Worm (Caenorhabditis elegans) whole organism, L1 larva: Measurements from ENCODE around the gene R10E4.1.

ENCODE experiments used
- C16A3.4 ChIP-seq: fragments of 150-350 bp; optimal IDR thresholded peaks from 2 replicates; lab custom pipeline; 2014; ENCODE audit warnings: missing biosample characterization, missing genetic modification characterization
- C34B4.2 ChIP-seq: sonication (generic microtip); optimal IDR thresholded peaks from 2 replicates; lab custom pipeline; 2017; ENCODE audit warnings: mild to moderate bottlenecking, missing genetic modification characterization, missing compliant biosample characterization
- aha-1 ChIP-seq: fragments of 150-350 bp; optimal IDR thresholded peaks from 2 replicates; lab custom pipeline; 2014; ENCODE audit warnings: missing biosample characterization, missing genetic modification characterization
- alr-1 ChIP-seq: fragments of 200-800 bp; sonication (Bioruptor generic); optimal IDR thresholded peaks from 2 replicates; lab custom pipeline; 2018; ENCODE audit warnings: borderline replicate concordance, mild to moderate bottlenecking, missing genetic modification characterization, missing compliant biosample characterization
- aly-2 ChIP-seq: fragments of 150-350 bp; optimal IDR thresholded peaks from 2 replicates; lab custom pipeline; 2014; ENCODE audit warnings: missing biosample characterization, missing genetic modification characterization
- ama-1 ChIP-seq: fragments of 150-350 bp; optimal IDR thresholded peaks from 2 replicates; lab custom pipeline; 2014
- ceh-63 ChIP-seq: fragments of 200-800 bp; sonication (Bioruptor generic); optimal IDR thresholded peaks from 2 replicates; lab custom pipeline; 2018; ENCODE audit warnings: mild to moderate bottlenecking, missing genetic modification characterization, missing compliant biosample characterization
- ceh-8 ChIP-seq: fragments of 200-800 bp; sonication (Bioruptor generic); optimal IDR thresholded peaks from 2 replicates; lab custom pipeline; 2018; ENCODE audit warnings: mild to moderate bottlenecking, missing genetic modification characterization, moderate library complexity, missing compliant biosample characterization
- ceh-82 ChIP-seq, 3 experiments: fragments of 150-350 bp in 1 of 3; sonication (generic microtip) in 2 of 3; optimal IDR thresholded peaks; 2 replicates each; lab custom pipeline; 2014 to 2017; ENCODE audit warnings: missing biosample characterization in 3 of 3, missing genetic modification characterization in 3 of 3
- ceh-88 ChIP-seq: fragments of 200-800 bp; sonication (Bioruptor generic); IDR thresholded peaks from 2 replicates; pipeline ENCODE4 v1.3.6; 2022; ENCODE audit warnings: missing genetic modification characterization, missing compliant biosample characterization
- ceh-90 ChIP-seq: sonication (generic microtip); optimal IDR thresholded peaks from 2 replicates; lab custom pipeline; 2016; ENCODE audit warnings: missing genetic modification characterization, missing compliant biosample characterization
- ces-1 ChIP-seq: fragments of 150-350 bp; optimal IDR thresholded peaks from 2 replicates; lab custom pipeline; 2014; ENCODE audit warnings: missing biosample characterization, missing genetic modification reagents, missing genetic modification characterization
- dpl-1 ChIP-seq, 3 experiments: fragments of 150-350 bp in 2 of 3; sonication (generic microtip) in 1 of 3; optimal IDR thresholded peaks; 2 replicates each; lab custom pipeline; 2014 to 2017; ENCODE audit warnings: missing biosample characterization in 3 of 3, missing genetic modification characterization in 3 of 3, missing genetic modification reagents in 3 of 3
- efl-3 ChIP-seq: fragments of 200-800 bp; sonication (Bioruptor generic); optimal IDR thresholded peaks from 2 replicates; lab custom pipeline; 2018; ENCODE audit warnings: mild to moderate bottlenecking, missing genetic modification characterization, missing compliant biosample characterization
- elt-2 ChIP-seq: sonication (generic microtip); optimal IDR thresholded peaks from 2 replicates; lab custom pipeline; 2016; ENCODE audit warnings: missing genetic modification characterization, mild to moderate bottlenecking, inconsistent platforms, missing compliant biosample characterization, missing genetic modification reagents
- elt-3 ChIP-seq, 6 experiments: fragments of 150-350 bp in 1 of 6; sonication (generic microtip); optimal IDR thresholded peaks; 2 replicates each; lab custom pipeline; 2017 to 2018; ENCODE audit warnings: missing biosample characterization in 6 of 6, missing genetic modification characterization in 6 of 6, inconsistent platforms in 1 of 6
- ets-5 ChIP-seq: fragments of 200-800 bp; sonication (Bioruptor generic); IDR thresholded peaks from 2 replicates; pipeline ENCODE4 v1.3.6; 2022; ENCODE audit warnings: missing genetic modification characterization, missing compliant biosample characterization
- fkh-10 ChIP-seq: sonication (generic microtip); optimal IDR thresholded peaks from 2 replicates; lab custom pipeline; 2017; ENCODE audit warnings: missing biosample characterization, missing genetic modification reagents, missing genetic modification characterization
- fkh-8 ChIP-seq: sonication (generic microtip); optimal IDR thresholded peaks from 2 replicates; lab custom pipeline; 2016; ENCODE audit warnings: mild to moderate bottlenecking, missing genetic modification characterization, missing compliant biosample characterization
- grh-1 ChIP-seq: fragments of 200-800 bp; sonication (Bioruptor generic); IDR thresholded peaks from 2 replicates; pipeline ENCODE4 v1.3.6; 2022; ENCODE audit warnings: missing genetic modification reagents, missing genetic modification characterization, missing compliant biosample characterization
- hlh-17 ChIP-seq: fragments of 200-800 bp; sonication (Bioruptor generic); optimal IDR thresholded peaks from 2 replicates; lab custom pipeline; 2018; ENCODE audit warnings: missing genetic modification characterization, mild to moderate bottlenecking, missing compliant biosample characterization, moderate library complexity, borderline replicate concordance
- hlh-4 ChIP-seq: sonication (generic microtip); optimal IDR thresholded peaks from 2 replicates; lab custom pipeline; 2016; ENCODE audit warnings: mild to moderate bottlenecking, missing genetic modification characterization, missing compliant biosample characterization
- hpl-2 ChIP-seq: fragments of 150-350 bp; optimal IDR thresholded peaks from 2 replicates; lab custom pipeline; 2014; ENCODE audit warnings: missing biosample characterization, missing genetic modification reagents, missing genetic modification characterization
- jun-1 ChIP-seq: fragments of 150-350 bp; optimal IDR thresholded peaks from 2 replicates; lab custom pipeline; 2014; ENCODE audit warnings: missing biosample characterization, missing genetic modification reagents, missing genetic modification characterization
- lin-13 ChIP-seq: fragments of 150-350 bp; optimal IDR thresholded peaks from 2 replicates; lab custom pipeline; 2014; ENCODE audit warnings: missing biosample characterization, missing genetic modification reagents, missing genetic modification characterization
- lin-15B ChIP-seq: fragments of 150-350 bp; sonication (generic microtip); optimal IDR thresholded peaks from 3 replicates; lab custom pipeline; 2014; ENCODE audit warnings: missing biosample characterization, missing genetic modification characterization
- lin-35 ChIP-seq, 2 experiments: fragments of 150-350 bp; optimal IDR thresholded peaks; 2 replicates each; lab custom pipeline; 2014; ENCODE audit warnings: missing biosample characterization in 2 of 2, missing genetic modification characterization in 2 of 2, missing genetic modification reagents in 2 of 2
- lin-39 ChIP-seq: fragments of 150-350 bp; optimal IDR thresholded peaks from 2 replicates; lab custom pipeline; 2014; ENCODE audit warnings: missing biosample characterization, missing genetic modification reagents, missing genetic modification characterization
- lir-3 ChIP-seq: sonication (generic microtip); optimal IDR thresholded peaks from 2 replicates; lab custom pipeline; 2016; ENCODE audit warnings: mild to moderate bottlenecking, missing genetic modification characterization, moderate library complexity, missing compliant biosample characterization; ENCODE audit not compliant: poor library complexity
- lsy-2 ChIP-seq, 2 experiments: fragments of 150-350 bp; optimal IDR thresholded peaks; 2 replicates each; lab custom pipeline; 2014; ENCODE audit warnings: missing biosample characterization in 2 of 2, missing genetic modification characterization in 2 of 2
- mab-9 ChIP-seq: fragments of 200-800 bp; sonication (Bioruptor generic); IDR thresholded peaks from 2 replicates; pipeline ENCODE4 v1.3.6; 2022; ENCODE audit warnings: missing genetic modification reagents, missing genetic modification characterization, missing compliant biosample characterization
- mef-2 ChIP-seq: fragments of 150-350 bp; optimal IDR thresholded peaks from 2 replicates; lab custom pipeline; 2014; ENCODE audit warnings: missing biosample characterization, missing genetic modification characterization
- nhr-19 ChIP-seq: fragments of 200-800 bp; sonication (Bioruptor generic); conservative IDR thresholded peaks from 2 replicates; pipeline ENCODE4 v1.3.6; 2022; ENCODE audit warnings: missing genetic modification characterization, missing compliant biosample characterization
- nhr-84 ChIP-seq: sonication (generic microtip); optimal IDR thresholded peaks from 2 replicates; lab custom pipeline; 2017; ENCODE audit warnings: missing biosample characterization, missing genetic modification characterization
- nhr-85 ChIP-seq: sonication (generic microtip); peaks from one replicate; lab custom pipeline; 2016; ENCODE audit warnings: missing genetic modification characterization, inconsistent platforms, missing compliant biosample characterization
- pag-3 ChIP-seq: sonication (generic microtip); optimal IDR thresholded peaks from 2 replicates; lab custom pipeline; 2017; ENCODE audit warnings: missing genetic modification characterization, mild to moderate bottlenecking, missing compliant biosample characterization, antibody characterized with exemption, borderline replicate concordance; ENCODE audit not compliant: insufficient read depth
- pax-3 ChIP-seq: fragments of 200-800 bp; sonication (Bioruptor generic); optimal IDR thresholded peaks from 2 replicates; lab custom pipeline; 2018; ENCODE audit warnings: mild to moderate bottlenecking, missing genetic modification characterization, moderate library complexity, missing compliant biosample characterization
- rnt-1 ChIP-seq: sonication (generic microtip); optimal IDR thresholded peaks from 2 replicates; lab custom pipeline; 2016; ENCODE audit warnings: mild to moderate bottlenecking, missing genetic modification characterization, moderate library complexity, missing compliant biosample characterization
- skn-1 ChIP-seq: fragments of 150-350 bp; optimal IDR thresholded peaks from 2 replicates; lab custom pipeline; 2014; ENCODE audit warnings: missing biosample characterization, missing genetic modification characterization
- snpc-4 ChIP-seq: fragments of 150-350 bp; optimal IDR thresholded peaks from 2 replicates; lab custom pipeline; 2014; ENCODE audit warnings: missing biosample characterization, missing genetic modification characterization
- snu-23 ChIP-seq: sonication (generic microtip); optimal IDR thresholded peaks from 2 replicates; lab custom pipeline; 2016; ENCODE audit warnings: missing genetic modification characterization, missing compliant biosample characterization
- sptf-1 ChIP-seq: fragments of 150-350 bp; optimal IDR thresholded peaks from 2 replicates; lab custom pipeline; 2014; ENCODE audit warnings: missing biosample characterization, missing genetic modification characterization
- swsn-7 ChIP-seq: sonication (generic microtip); optimal IDR thresholded peaks from 2 replicates; lab custom pipeline; 2016; ENCODE audit warnings: missing genetic modification characterization, missing compliant biosample characterization
- tbx-2 ChIP-seq: sonication (generic microtip); optimal IDR thresholded peaks from 2 replicates; lab custom pipeline; 2016; ENCODE audit warnings: missing genetic modification characterization, missing compliant biosample characterization
- unc-130 ChIP-seq: fragments of 150-350 bp; optimal IDR thresholded peaks from 2 replicates; lab custom pipeline; 2017; ENCODE audit warnings: missing biosample characterization, missing genetic modification characterization, inconsistent platforms
- unc-62 ChIP-seq: fragments of 150-350 bp; optimal IDR thresholded peaks from 2 replicates; lab custom pipeline; 2014; ENCODE audit warnings: missing biosample characterization, missing genetic modification reagents, missing genetic modification characterization
- unc-86 ChIP-seq: sonication (generic microtip); optimal IDR thresholded peaks from 2 replicates; lab custom pipeline; 2016; ENCODE audit warnings: missing genetic modification characterization, missing compliant biosample characterization
- unc-98 ChIP-seq: fragments of 200-800 bp; sonication (Bioruptor generic); IDR thresholded peaks from 2 replicates; pipeline ENCODE4 v1.3.6; 2022; ENCODE audit warnings: missing genetic modification characterization, missing compliant biosample characterization
- vab-15 ChIP-seq: sonication (generic microtip); optimal IDR thresholded peaks from 2 replicates; lab custom pipeline; 2017; ENCODE audit warnings: missing genotype, mild to moderate bottlenecking, missing genetic modification characterization, missing compliant biosample characterization
- xbp-1 ChIP-seq: sonication (generic microtip); optimal IDR thresholded peaks from 2 replicates; lab custom pipeline; 2016; ENCODE audit warnings: missing genetic modification characterization, missing compliant biosample characterization
- ztf-11 ChIP-seq, 2 experiments: sonication (generic microtip); optimal IDR thresholded peaks; 2 replicates each; lab custom pipeline; 2016 to 2017; ENCODE audit warnings: missing genetic modification characterization in 2 of 2, missing biosample characterization in 1 of 2, missing compliant biosample characterization in 1 of 2
- ztf-4 ChIP-seq: fragments of 150-350 bp; optimal IDR thresholded peaks from 2 replicates; lab custom pipeline; 2014; ENCODE audit warnings: missing biosample characterization, missing genetic modification characterization

The R10E4.1 gene

DNA sequence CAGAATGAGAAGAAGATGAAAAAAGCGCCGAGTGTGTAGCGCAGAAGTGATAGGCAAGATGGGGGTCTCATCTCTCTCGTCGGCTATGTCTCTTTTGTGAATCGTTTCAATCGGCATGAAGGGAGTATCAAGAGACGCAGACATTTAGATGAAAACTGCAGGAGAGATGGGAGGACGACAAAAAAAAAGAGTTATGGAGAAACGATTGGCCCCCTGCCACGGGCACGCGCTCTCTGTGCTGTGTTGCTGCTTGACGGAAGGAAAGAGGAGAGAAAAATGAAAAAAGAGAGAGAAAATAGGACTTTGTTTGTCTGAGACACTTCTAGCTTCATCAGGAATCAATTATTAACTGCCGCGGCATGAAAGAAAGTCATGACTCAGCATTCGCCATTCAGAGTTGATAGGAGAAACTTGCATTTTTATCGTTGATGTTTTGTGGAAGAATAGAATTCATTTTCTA is 45.8 kb upstream of the R10E4.1 start (continued):
- no peak for TF ChIP-seq ceh-63 (GFP tag; lab: Kevin White, UChicago)
- no peak for TF ChIP-seq hlh-4 (tag; lab: Kevin White, UChicago)
- TF ChIP-seq ceh-90 (tag; lab: Kevin White, UChicago): no peak
- TF ChIP-seq pax-3: peak; percentile 61
- TF ChIP-seq unc-86 (tag; lab: Kevin White, UChicago): peak; percentile 87
- TF ChIP-seq dpl-1 (GFP tag; optimal IDR thresholded peaks at IDR 0.05; lab: Kevin White, UChicago): peak; percentile 45 to 54 (median 49)
- peak; percentile 88 for TF ChIP-seq swsn-7
- TF ChIP-seq ceh-8: peak; percentile 24
- peak; percentile 38 for TF ChIP-seq lin-39 (tag; lab: Kevin White, UChicago)
- no peak for TF ChIP-seq hpl-2 (GFP tag; lab: Kevin White, UChicago)
- TF ChIP-seq pag-3 (tag; lab: Kevin White, UChicago): peak; percentile 64
- TF ChIP-seq ztf-11 (tag; optimal IDR thresholded peaks at IDR 0.05; lab: Kevin White, UChicago): no peak
- TF ChIP-seq fkh-10 (GFP tag; lab: Kevin White, UChicago): peak; percentile 83
- TF ChIP-seq nhr-19 (GFP tag; lab: Robert Waterston, UW): peak; percentile 78
- TF ChIP-seq ceh-82 (tag; optimal IDR thresholded peaks at IDR 0.05; lab: Kevin White, UChicago): peak; percentile 51 to 85 (median 70)
- TF ChIP-seq skn-1 (tag; lab: Kevin White, UChicago): peak; percentile 73
- no peak for TF ChIP-seq aha-1
- TF ChIP-seq lir-3 (tag; lab: Kevin White, UChicago): peak; percentile 45
- TF ChIP-seq ztf-4 (tag; lab: Kevin White, UChicago): peak; percentile 61
- TF ChIP-seq ceh-88 (GFP tag; lab: Robert Waterston, UW): peak; percentile 50; the same call in 1 of the 2 replicates
- peak; percentile 87 for TF ChIP-seq tbx-2 (tag; lab: Kevin White, UChicago)
- TF ChIP-seq unc-98 (GFP tag; lab: Robert Waterston, UW): 0 out of 2 replicates have a peak, but pooled peaks have one; percentile 12
- peak; percentile 91 for TF ChIP-seq jun-1 (tag; lab: Kevin White, UChicago)
- peak; percentile 88 for TF ChIP-seq nhr-85 (tag; lab: Kevin White, UChicago)
- TF ChIP-seq aly-2 (tag; lab: Kevin White, UChicago): no peak
- peak; percentile 79 for TF ChIP-seq rnt-1 (tag; lab: Kevin White, UChicago)
- TF ChIP-seq vab-15 (tag; lab: Kevin White, UChicago): no peak
- TF ChIP-seq ets-5: no peak
- TF ChIP-seq snpc-4 (tag; lab: Kevin White, UChicago): peak; percentile 72
- TF ChIP-seq ces-1 (GFP tag; lab: Kevin White, UChicago): no peak
- peak; percentile 95 for TF ChIP-seq snu-23 (GFP tag; lab: Kevin White, UChicago)
- peak; percentile 80 for TF ChIP-seq xbp-1 (tag; lab: Kevin White, UChicago)
- peak in 2 of 6 experiments; percentile 15 to 57 for TF ChIP-seq elt-3 (tag; optimal IDR thresholded peaks at IDR 0.05; lab: Kevin White, UChicago)
- no peak for TF ChIP-seq mab-9 (GFP tag; lab: Robert Waterston, UW)
- peak; percentile 65 for TF ChIP-seq elt-2 (tag; lab: Kevin White, UChicago)
- TF ChIP-seq lsy-2 (tag; optimal IDR thresholded peaks at IDR 0.05; lab: Kevin White, UChicago): peak; percentile 79 to 90
- TF ChIP-seq C16A3.4 (tag; lab: Kevin White, UChicago): peak; percentile 79
- no peak for TF ChIP-seq alr-1
- TF ChIP-seq unc-62 (GFP tag; lab: Kevin White, UChicago): peak; percentile 32
- peak; percentile 73 to 77 for TF ChIP-seq lin-35 (GFP tag; optimal IDR thresholded peaks at IDR 0.05; lab: Kevin White, UChicago)
- TF ChIP-seq nhr-84 (tag; lab: Kevin White, UChicago): no peak
- peak; percentile 95 for TF ChIP-seq fkh-8
- TF ChIP-seq hlh-17 (GFP tag; lab: Kevin White, UChicago): no peak
- no peak for TF ChIP-seq C34B4.2 (tag; lab: Kevin White, UChicago)
- TF ChIP-seq grh-1 (GFP tag; lab: Robert Waterston, UW): no peak
- TF ChIP-seq ama-1 (lab: Kevin White, UChicago): no peak
- no peak for TF ChIP-seq sptf-1 (tag; lab: Kevin White, UChicago)
- TF ChIP-seq lin-13 (GFP tag; lab: Kevin White, UChicago): peak; percentile 62
- TF ChIP-seq mef-2 (tag; lab: Kevin White, UChicago): peak; percentile 72
- no peak for TF ChIP-seq efl-3 (GFP tag; lab: Kevin White, UChicago)
- peak; percentile 39 for TF ChIP-seq lin-15B (tag; lab: Kevin White, UChicago)
- TF ChIP-seq unc-130 (tag; lab: Kevin White, UChicago): peak; percentile 72
